Fruit fly (Drosophila melanogaster) whole organism, wandering third instar larva: ENCODE results near the gene CG6168.

ENCODE experiments used
- Abd-B ChIP-seq: fragments of >200 bp; optimal IDR thresholded peaks from 2 replicates; lab custom pipeline; 2017; ENCODE audit warnings: missing biosample characterization, missing genetic modification characterization
- CG9705 ChIP-seq: fragments of 200-800 bp; sonication (Bioruptor generic); optimal IDR thresholded peaks from 2 replicates; lab custom pipeline; 2018; ENCODE audit warnings: missing biosample characterization, mild to moderate bottlenecking, missing genetic modification characterization
- Dif ChIP-seq: fragments of 200-275, 200-300 bp; sonication (Bioruptor generic); optimal IDR thresholded peaks from 2 replicates; lab custom pipeline; 2018; ENCODE audit warnings: missing biosample characterization, missing genetic modification characterization; ENCODE audit not compliant: partially characterized antibody
- GATAd ChIP-seq: sonication (Bioruptor generic); optimal IDR thresholded peaks from 2 replicates; lab custom pipeline; 2016; ENCODE audit warnings: missing biosample characterization, missing genetic modification characterization
- HLH106 ChIP-seq: fragments of 200-800 bp; optimal IDR thresholded peaks from 3 replicates; lab custom pipeline; 2019; ENCODE audit warnings: missing biosample characterization, mild to moderate bottlenecking, missing genetic modification characterization, moderate library complexity
- Hnf4 ChIP-seq: fragments of 200-800 bp; sonication (Bioruptor generic); optimal IDR thresholded peaks from 2 replicates; lab custom pipeline; 2016; ENCODE audit warnings: missing biosample characterization, mild to moderate bottlenecking, missing genetic modification characterization
- Hr78 ChIP-seq: fragments of >200 bp; optimal IDR thresholded peaks from 2 replicates; lab custom pipeline; 2017; ENCODE audit warnings: missing biosample characterization, missing genetic modification characterization
- Hr83 ChIP-seq: fragments of 200-300 bp; sonication (Bioruptor generic); optimal IDR thresholded peaks from 2 replicates; lab custom pipeline; 2016; ENCODE audit warnings: missing biosample characterization, mild to moderate bottlenecking, missing genetic modification characterization, moderate library complexity; ENCODE audit not compliant: poor library complexity, severe bottlenecking
- Jra ChIP-seq: sonication (Bioruptor generic); optimal IDR thresholded peaks from 2 replicates; lab custom pipeline; 2016; ENCODE audit warnings: missing biosample characterization, missing genetic modification characterization
- Myc ChIP-seq: fragments of >200 bp; optimal IDR thresholded peaks from 2 replicates; lab custom pipeline; 2017
- OdsH ChIP-seq: fragments of 200-800 bp; sonication (Bioruptor generic); optimal IDR thresholded peaks from 2 replicates; lab custom pipeline; 2016; ENCODE audit warnings: missing biosample characterization, mild to moderate bottlenecking, missing genetic modification characterization
- Sp1 ChIP-seq: fragments of 200-800 bp; sonication (Bioruptor generic); optimal IDR thresholded peaks from 3 replicates; lab custom pipeline; 2019; ENCODE audit warnings: missing biosample characterization, mild to moderate bottlenecking, missing genetic modification characterization, moderate library complexity
- Vsx2 ChIP-seq: fragments of 200-300, 225-300 bp; sonication (Bioruptor generic); optimal IDR thresholded peaks from 2 replicates; lab custom pipeline; 2018; ENCODE audit warnings: missing biosample characterization, missing genetic modification characterization; ENCODE audit not compliant: partially characterized antibody
- br ChIP-seq: fragments of 200-800 bp; sonication (Bioruptor generic); optimal IDR thresholded peaks from 2 replicates; lab custom pipeline; 2016; ENCODE audit warnings: missing biosample characterization, missing genetic modification characterization
- brk ChIP-seq: fragments of 200-800 bp; sonication (Bioruptor generic); optimal IDR thresholded peaks from 2 replicates; lab custom pipeline; 2016; ENCODE audit warnings: missing biosample characterization, mild to moderate bottlenecking, missing genetic modification characterization
- dmrt93B ChIP-seq: fragments of 200-800 bp; sonication (Bioruptor generic); optimal IDR thresholded peaks from 2 replicates; lab custom pipeline; 2018; ENCODE audit warnings: missing biosample characterization, mild to moderate bottlenecking, missing genetic modification characterization
- dsf ChIP-seq: sonication (Bioruptor generic); optimal IDR thresholded peaks from 2 replicates; lab custom pipeline; 2016; ENCODE audit warnings: missing biosample characterization, missing genetic modification characterization, borderline replicate concordance
- ey ChIP-seq: fragments of 200-800 bp; sonication (Bioruptor generic); optimal IDR thresholded peaks from 2 replicates; lab custom pipeline; 2016; ENCODE audit warnings: missing biosample characterization, missing genetic modification characterization
- foxo ChIP-seq, 2 experiments: fragments of 200-800 bp; sonication (Bioruptor generic); optimal IDR thresholded peaks; 2 replicates in 1 of 2; 3 replicates in 1 of 2; lab custom pipeline; 2016 to 2017; ENCODE audit warnings: missing biosample characterization in 2 of 2, missing genetic modification characterization in 2 of 2
- h ChIP-seq: fragments of 200-800 bp; sonication (Bioruptor generic); optimal IDR thresholded peaks from 3 replicates; lab custom pipeline; 2016; ENCODE audit warnings: missing biosample characterization, mild to moderate bottlenecking, missing genetic modification characterization
- pan ChIP-seq: fragments of >200 bp; optimal IDR thresholded peaks from 2 replicates; lab custom pipeline; 2017
- rgr ChIP-seq: fragments of 200-800 bp; sonication (Bioruptor generic); optimal IDR thresholded peaks from 3 replicates; lab custom pipeline; 2016; ENCODE audit warnings: missing biosample characterization, mild to moderate bottlenecking, missing genetic modification characterization
- sage ChIP-seq: fragments of 200-800 bp; sonication (Bioruptor generic); optimal IDR thresholded peaks from 2 replicates; lab custom pipeline; 2016; ENCODE audit warnings: missing biosample characterization, mild to moderate bottlenecking, missing genetic modification characterization
- sv ChIP-seq: fragments of 200-800 bp; sonication (Bioruptor generic); optimal IDR thresholded peaks from 3 replicates; lab custom pipeline; 2016; ENCODE audit warnings: missing biosample characterization, missing genetic modification characterization
- usp ChIP-seq: fragments of >200 bp; optimal IDR thresholded peaks from 2 replicates; lab custom pipeline; 2017; ENCODE audit warnings: missing biosample characterization, missing genetic modification characterization

Gene CG6168

dm6 chr3L:11276020-11276419 is 45.5 kb downstream of the CG6168 start:
- no peak for TF ChIP-seq Myc (lab: Kevin White, UChicago)
- TF ChIP-seq GATAd (GFP tag; lab: Kevin White, UChicago) = no peak
- no peak for TF ChIP-seq Dif (GFP tag; lab: Kevin White, UChicago)
- TF ChIP-seq Vsx2 (GFP tag; lab: Kevin White, UChicago) = no peak

- TF ChIP-seq sv = no peak
- TF ChIP-seq Sp1 (GFP tag; lab: Kevin White, UChicago) = no peak
- TF ChIP-seq dmrt93B (GFP tag; lab: Kevin White, UChicago) = no peak
- no peak for TF ChIP-seq GATAd (GFP tag; lab: Kevin White, UChicago)
- TF ChIP-seq Dif (GFP tag; lab: Kevin White, UChicago) = no peak
- TF ChIP-seq Vsx2 (GFP tag; lab: Kevin White, UChicago) = no peak
- TF ChIP-seq dsf (GFP tag; lab: Kevin White, UChicago) = no peak
- no peak for TF ChIP-seq sage (GFP tag; lab: Kevin White, UChicago)
- no peak for TF ChIP-seq Hr78 (GFP tag; lab: Kevin White, UChicago)
- no peak for TF ChIP-seq Jra (GFP tag; lab: Kevin White, UChicago)
- TF ChIP-seq Abd-B = no peak
- no peak for TF ChIP-seq Hr83 (GFP tag; lab: Kevin White, UChicago)
- TF ChIP-seq, all 38 proteins: peak for 0
These were observed 47.3 kb downstream of the CG6168 start for dm6 chr3L:11274142-11274672.

- no peak for TF ChIP-seq Hnf4 (GFP tag; lab: Kevin White, UChicago)
These were observed 47.9 kb downstream of the CG6168 start for dm6 chr3L:11273444-11274141.

- no peak for TF ChIP-seq dmrt93B (GFP tag; lab: Kevin White, UChicago)
- TF ChIP-seq h (GFP tag; lab: Kevin White, UChicago) = no peak
- TF ChIP-seq brk = no peak
- TF ChIP-seq Myc (lab: Kevin White, UChicago) = no peak
- no peak for TF ChIP-seq pan (lab: Kevin White, UChicago)
- TF ChIP-seq CG9705 = no peak
- TF ChIP-seq Hr83 (GFP tag; lab: Kevin White, UChicago) = no peak
- TF ChIP-seq HLH106 (tag; lab: Kevin White, UChicago) = no peak
These were observed 48.5 kb downstream of the CG6168 start for dm6 chr3L:11273013-11273343.

dm6 chr3L:11272243-11273012 is 49.1 kb downstream of the CG6168 start:
- TF ChIP-seq ey (GFP tag; lab: Kevin White, UChicago) (peak; percentile 25), h (GFP tag; lab: Kevin White, UChicago) (peak; percentile 63), Hr83 (GFP tag; lab: Kevin White, UChicago) (peak; percentile 72), br (GFP tag; lab: Kevin White, UChicago) (peak; percentile 50), rgr (GFP tag; lab: Kevin White, UChicago) (peak; percentile 33), foxo (GFP tag; optimal IDR thresholded peaks at IDR 0.05; lab: Kevin White, UChicago) (peak in 1 of 2 experiments; percentile 45), Vsx2 (GFP tag; lab: Kevin White, UChicago) (no peak), HLH106 (tag; lab: Kevin White, UChicago) (peak; percentile 11), OdsH (GFP tag; lab: Kevin White, UChicago) (peak; percentile 11), usp (GFP tag; lab: Kevin White, UChicago) (no peak)
